Worm (Caenorhabditis elegans): Measurements from ENCODE around the gene nhr-57.

- no peak for TF ChIP-seq B0310.2 (tag; optimal IDR thresholded peaks at IDR 0.05)
- no peak for TF ChIP-seq ets-7 (tag; optimal IDR thresholded peaks at IDR 0.05)
- no peak for TF ChIP-seq pes-1 (GFP tag; IDR thresholded peaks at IDR 0.05)
- TF ChIP-seq sea-1 (GFP tag; conservative IDR thresholded peaks at IDR 0.05) = no peak
Measured at ce11 chrV:4143034-4143433, 11.3 kb downstream of the nhr-57 start.
